Worm (Caenorhabditis elegans): ENCODE measurements around the gene F57A8.6.

Gene F57A8.6

DNA sequence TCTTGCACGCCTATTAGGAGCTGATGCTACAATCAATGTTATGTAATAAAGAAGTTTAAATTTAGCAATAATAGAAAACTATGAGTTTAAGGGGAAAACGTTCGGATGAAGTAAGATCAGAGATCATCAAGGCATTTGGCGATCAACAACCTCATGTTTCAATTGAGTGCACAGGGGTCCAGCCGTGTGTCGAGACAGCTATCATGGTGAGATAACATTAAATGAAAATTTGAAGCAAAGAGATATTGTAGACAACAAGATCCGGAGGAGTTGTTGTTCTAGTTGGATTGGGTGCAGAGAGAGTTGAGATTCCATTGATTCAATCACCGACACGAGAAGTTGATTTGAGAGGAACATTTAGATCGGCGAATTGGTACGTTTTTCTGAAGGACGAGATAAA, 12.4 kb upstream of the F57A8.6 start:
- TF ChIP-seq T07F8.4 (tag; optimal IDR thresholded peaks at IDR 0.05) (no peak), snpc-1.1 (tag; optimal IDR thresholded peaks at IDR 0.05; ENCODE audit: insufficient read depth) (no peak), zfh-2 (GFP tag; conservative IDR thresholded peaks at IDR 0.05) (no peak), dox-1 (GFP tag; IDR thresholded peaks at IDR 0.05) (no peak), tbp1 (GFP tag; optimal IDR thresholded peaks at IDR 0.05) (no peak), lin-54 (GFP tag; optimal IDR thresholded peaks at IDR 0.05) (no peak), mxl-1 (tag; optimal IDR thresholded peaks at IDR 0.05) (no peak), dpff-1 (tag; optimal IDR thresholded peaks at IDR 0.05) (no peak), nfya-1 (tag; optimal IDR thresholded peaks at IDR 0.05; ENCODE audit: borderline replicate concordance, insufficient read depth) (no peak), aptf-3 (GFP tag; IDR thresholded peaks at IDR 0.05) (no peak), chd-7 (tag; optimal IDR thresholded peaks at IDR 0.05) (no peak)

DNA sequence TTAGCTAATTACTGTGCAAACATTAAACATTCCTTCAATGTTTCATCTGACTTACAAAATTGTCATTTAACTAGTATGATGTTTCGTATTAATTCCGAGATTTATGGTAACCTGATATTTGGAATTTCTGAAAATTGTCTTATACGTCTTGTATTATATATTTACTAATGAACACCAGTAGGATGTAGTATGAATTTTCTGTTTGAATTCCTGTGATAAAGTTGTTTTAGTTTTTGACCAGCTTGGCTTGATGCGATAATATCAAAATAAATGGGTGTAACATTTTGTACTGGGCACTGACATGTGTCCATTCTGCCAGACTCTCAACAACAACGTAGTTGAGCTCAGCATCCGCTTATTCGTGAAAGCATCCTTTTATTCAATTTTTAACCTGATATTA, 11.2 kb upstream of the F57A8.6 start, which contains the start of gene R04B5.6:
TSS of gene R04B5.6 (plus strand) at position 301 of the 400 bp plus-strand sequence.
- TF ChIP-seq pha-4 (tag; optimal IDR thresholded peaks at IDR 0.05) (no peak), K12H6.12 (tag; optimal IDR thresholded peaks at IDR 0.05) (no peak), ceh-58 (GFP tag; IDR thresholded peaks at IDR 0.05) (no peak), F39B2.1 (GFP tag; IDR thresholded peaks at IDR 0.05) (no peak), B0261.1 (tag; optimal IDR thresholded peaks at IDR 0.05) (no peak), C17E4.6 (GFP tag; IDR thresholded peaks at IDR 0.05) (no peak), egl-18 (GFP tag; IDR thresholded peaks at IDR 0.05) (no peak)

DNA sequence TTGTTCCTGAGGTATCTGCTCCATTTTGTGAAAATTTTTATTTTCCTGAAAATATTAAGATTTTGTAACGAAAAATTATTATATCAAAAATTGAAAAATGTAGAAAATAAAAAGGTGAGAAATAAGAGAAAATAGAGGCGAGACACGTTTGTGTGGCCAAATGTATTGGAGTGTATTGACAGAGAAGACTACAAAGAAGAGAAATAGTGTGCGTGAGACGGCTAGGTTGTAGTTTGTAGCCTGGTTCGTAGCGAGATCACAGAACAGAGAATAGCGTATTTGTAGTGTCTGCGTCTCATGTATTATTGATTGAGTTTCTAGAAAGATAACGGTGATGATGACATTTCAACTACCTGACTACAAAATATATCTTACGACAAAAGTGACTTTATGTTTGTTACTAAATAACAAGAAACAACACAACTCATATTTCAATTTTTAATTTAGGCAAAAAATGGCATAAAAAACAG, 10.3 kb upstream of the F57A8.6 start, which contains the start of gene nhr-12:
TSS of gene nhr-12 (minus strand) at position 51 of the 470 bp plus-strand sequence.
- no peak for TF ChIP-seq F10E7.11 (tag; optimal IDR thresholded peaks at IDR 0.05)
- no peak for TF ChIP-seq aptf-3 (GFP tag; IDR thresholded peaks at IDR 0.05)
- no peak for TF ChIP-seq athp-1 (tag; optimal IDR thresholded peaks at IDR 0.05)
- TF ChIP-seq dox-1 (GFP tag; IDR thresholded peaks at IDR 0.05) = no peak

DNA sequence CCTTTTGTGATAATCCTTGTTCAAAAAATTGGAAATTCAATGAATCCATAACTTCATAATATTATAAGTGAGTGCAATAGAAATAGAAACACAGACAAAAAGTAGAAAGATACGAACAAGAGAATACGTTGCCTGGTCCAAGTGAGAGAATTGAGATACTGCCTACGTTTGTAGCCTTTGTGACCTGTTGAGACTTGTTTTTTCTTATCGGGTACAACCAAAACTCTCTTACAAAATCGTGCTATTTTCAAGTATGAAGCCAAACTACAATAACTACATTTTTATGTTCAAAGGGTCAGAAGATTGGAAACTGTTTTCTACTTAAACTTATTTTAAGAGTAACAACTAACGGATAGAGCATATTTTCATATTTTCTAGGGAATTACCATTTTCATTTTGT, 7.9 kb upstream of the F57A8.6 start, which contains the start of gene nhr-205:
TSS of gene nhr-205 (minus strand) at position 141 of the 400 bp plus-strand sequence.
- TF ChIP-seq C17E4.6 (GFP tag; IDR thresholded peaks at IDR 0.05) = no peak
- no peak for TF ChIP-seq repo-1 (tag; optimal IDR thresholded peaks at IDR 0.05)
- no peak for TF ChIP-seq atf-7 (tag; optimal IDR thresholded peaks at IDR 0.05)
- TF ChIP-seq T07F8.4 (tag; optimal IDR thresholded peaks at IDR 0.05) = no peak
- no peak for TF ChIP-seq D2030.7 (GFP tag; IDR thresholded peaks at IDR 0.05)
- TF ChIP-seq fkh-3 (tag; optimal IDR thresholded peaks at IDR 0.05) = no peak
- no peak for TF ChIP-seq lsy-27 (tag; optimal IDR thresholded peaks at IDR 0.05; ENCODE audit: borderline replicate concordance, insufficient read depth)
- no peak for TF ChIP-seq snpc-1.3 (tag; optimal IDR thresholded peaks at IDR 0.05; ENCODE audit: insufficient read depth)
- no peak for TF ChIP-seq Y95B8A.8 (GFP tag; IDR thresholded peaks at IDR 0.05)
- no peak for TF ChIP-seq snpc-4 (GFP tag; optimal IDR thresholded peaks at IDR 0.05)
- TF ChIP-seq snpc-4 (tag; optimal IDR thresholded peaks at IDR 0.05) = no peak
- no peak for TF ChIP-seq ztf-26 (tag; optimal IDR thresholded peaks at IDR 0.05)
- TF ChIP-seq sea-2 (GFP tag; IDR thresholded peaks at IDR 0.05) = no peak
- no peak for TF ChIP-seq ccch-3 (GFP tag; optimal IDR thresholded peaks at IDR 0.05)
- TF ChIP-seq let-607 (tag; optimal IDR thresholded peaks at IDR 0.05) = no peak
- no peak for TF ChIP-seq madf-3 (GFP tag; IDR thresholded peaks at IDR 0.05)
- no peak for TF ChIP-seq ekl-4 (GFP tag; IDR thresholded peaks at IDR 0.05)

All from whole organism, young adult.